Worm (Caenorhabditis elegans): ENCODE measurements around the gene K02A6.3.

- TF ChIP-seq ztf-11 (tag; optimal IDR thresholded peaks at IDR 0.05): no peak
- no peak for TF ChIP-seq snpc-4 (tag; optimal IDR thresholded peaks at IDR 0.05)
- TF ChIP-seq ZK546.5 (tag; optimal IDR thresholded peaks at IDR 0.05): no peak
- no peak for TF ChIP-seq ama-1 (optimal IDR thresholded peaks at IDR 0.05)
- no peak for TF ChIP-seq fos-1 (tag; optimal IDR thresholded peaks at IDR 0.05)
Observed at ce11 chrX:8205919-8206318, 25.8 kb downstream of the K02A6.3 start.
